Worm (Caenorhabditis elegans): ENCODE measurements around the gene mrpl-48.

DNA sequence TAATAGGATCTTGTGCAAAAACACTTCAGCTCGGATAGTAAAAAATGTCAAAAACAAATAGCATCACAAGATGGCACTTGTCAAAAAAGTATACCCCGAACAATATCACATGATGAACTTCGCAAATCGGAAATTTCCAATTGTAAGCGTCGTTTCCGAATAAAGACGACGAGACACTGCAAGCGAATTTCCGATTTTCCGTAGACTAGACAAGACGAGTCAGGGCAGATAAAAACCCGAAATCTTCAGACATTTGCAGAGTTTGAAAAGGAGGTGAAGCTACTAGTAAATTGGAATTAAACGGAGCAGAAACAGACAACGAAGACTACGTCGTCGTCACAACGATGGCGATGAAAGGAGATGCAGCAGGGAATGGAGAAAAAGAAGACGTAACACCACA lies 21.8 kb upstream of the mrpl-48 start:
- TF ChIP-seq him-1 (tag; optimal IDR thresholded peaks at IDR 0.05) (no peak), W03F9.2 (tag; optimal IDR thresholded peaks at IDR 0.05) (no peak), dao-5 (tag; optimal IDR thresholded peaks at IDR 0.05) (no peak)
